Fruit fly (Drosophila melanogaster): ENCODE measurements around the gene CG42353.

dm6 chrX:16085865-16086592 lies 18.7 kb downstream of the CG42353 start:
- TF ChIP-seq h (optimal IDR thresholded peaks at IDR 0.05), result no peak
- TF ChIP-seq psq (optimal IDR thresholded peaks at IDR 0.05), result no peak
- no peak for TF ChIP-seq Myc (optimal IDR thresholded peaks at IDR 0.05)
- TF ChIP-seq insv (optimal IDR thresholded peaks at IDR 0.05), result no peak
- no peak for TF ChIP-seq ttk (optimal IDR thresholded peaks at IDR 0.05)

All from Kc167 (cell line).